Fruit fly (Drosophila melanogaster) whole organism, wandering third instar larva: Measurements from ENCODE around the gene CG5885.

ENCODE experiments used
- Abd-B ChIP-seq: fragments of >200 bp; optimal IDR thresholded peaks from 2 replicates; lab custom pipeline; 2017; ENCODE audit warnings: missing biosample characterization, missing genetic modification characterization
- CG32264 ChIP-seq: fragments of 200-800 bp; sonication (Bioruptor generic); optimal IDR thresholded peaks from 2 replicates; lab custom pipeline; 2016; ENCODE audit warnings: missing biosample characterization, missing genetic modification characterization
- CrebA ChIP-seq: fragments of 200-800 bp; sonication (Bioruptor generic); optimal IDR thresholded peaks from 2 replicates; lab custom pipeline; 2016; ENCODE audit warnings: missing biosample characterization, mild to moderate bottlenecking, missing genetic modification characterization, borderline replicate concordance
- Dfd ChIP-seq: fragments of >200 bp; optimal IDR thresholded peaks from 2 replicates; lab custom pipeline; 2017; ENCODE audit warnings: missing biosample characterization, missing genetic modification characterization
- HLH106 ChIP-seq: fragments of 200-800 bp; optimal IDR thresholded peaks from 3 replicates; lab custom pipeline; 2019; ENCODE audit warnings: missing biosample characterization, mild to moderate bottlenecking, missing genetic modification characterization, moderate library complexity
- Myc ChIP-seq: fragments of >200 bp; optimal IDR thresholded peaks from 2 replicates; lab custom pipeline; 2017
- OdsH ChIP-seq: fragments of 200-800 bp; sonication (Bioruptor generic); optimal IDR thresholded peaks from 2 replicates; lab custom pipeline; 2016; ENCODE audit warnings: missing biosample characterization, mild to moderate bottlenecking, missing genetic modification characterization
- Sp1 ChIP-seq: fragments of 200-800 bp; sonication (Bioruptor generic); optimal IDR thresholded peaks from 3 replicates; lab custom pipeline; 2019; ENCODE audit warnings: missing biosample characterization, mild to moderate bottlenecking, missing genetic modification characterization, moderate library complexity
- dsf ChIP-seq: sonication (Bioruptor generic); optimal IDR thresholded peaks from 2 replicates; lab custom pipeline; 2016; ENCODE audit warnings: missing biosample characterization, missing genetic modification characterization, borderline replicate concordance
- ey ChIP-seq: fragments of 200-800 bp; sonication (Bioruptor generic); optimal IDR thresholded peaks from 2 replicates; lab custom pipeline; 2016; ENCODE audit warnings: missing biosample characterization, missing genetic modification characterization
- fru ChIP-seq: fragments of 200-800 bp; sonication (Bioruptor generic); optimal IDR thresholded peaks from 3 replicates; lab custom pipeline; 2016; ENCODE audit warnings: missing biosample characterization, mild to moderate bottlenecking, missing genetic modification characterization
- h ChIP-seq: fragments of 200-800 bp; sonication (Bioruptor generic); optimal IDR thresholded peaks from 3 replicates; lab custom pipeline; 2016; ENCODE audit warnings: missing biosample characterization, mild to moderate bottlenecking, missing genetic modification characterization
- psq ChIP-seq: fragments of 200-800 bp; sonication (Bioruptor generic); optimal IDR thresholded peaks from 3 replicates; lab custom pipeline; 2017; ENCODE audit warnings: missing biosample characterization, mild to moderate bottlenecking, missing genetic modification characterization, moderate library complexity

DNA sequence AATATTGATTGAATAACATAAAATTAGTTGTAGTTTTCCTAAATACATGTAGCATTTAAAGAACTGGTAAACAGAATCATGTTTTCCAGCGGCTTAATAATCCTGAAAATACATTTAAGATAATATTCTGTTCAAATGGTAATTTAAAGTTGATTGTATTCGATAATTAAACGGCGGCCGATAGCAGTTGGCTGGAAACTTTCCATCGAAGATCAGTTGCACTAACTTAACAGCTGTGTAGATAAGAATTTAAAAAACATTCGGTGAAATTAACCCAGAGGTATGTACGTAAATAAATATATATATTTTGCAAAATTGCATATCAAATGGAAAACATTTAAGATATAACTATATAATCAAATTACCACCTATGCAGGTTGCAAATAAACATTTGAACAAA is 1.8 kb upstream of the CG5885 start, which contains the start of gene CG4594:
- TF ChIP-seq ey (GFP tag; lab: Kevin White, UChicago) (no peak), psq (GFP tag; lab: Kevin White, UChicago) (no peak), Sp1 (GFP tag; lab: Kevin White, UChicago) (no peak), h (no peak), Myc (lab: Kevin White, UChicago) (no peak), fru (GFP tag; lab: Kevin White, UChicago) (no peak), dsf (no peak), HLH106 (no peak), Abd-B (GFP tag; lab: Kevin White, UChicago) (no peak), OdsH (no peak), Dfd (no peak), CG32264 (no peak), CrebA (GFP tag; lab: Kevin White, UChicago) (no peak)
